Worm (Caenorhabditis elegans): ENCODE measurements around the gene hpo-36.
A peak's percentile ranks its signal among the peaks of the same experiment; 100 is the strongest.

Gene hpo-36

ce11 chrV:3692613-3693012 is 46.6 kb downstream of the hpo-36 start:
- peak; percentile 37 for TF ChIP-seq elt-2 (tag; optimal IDR thresholded peaks at IDR 0.05)
- TF ChIP-seq tlp-1 (tag; optimal IDR thresholded peaks at IDR 0.05) = no peak

ce11 chrV:3688733-3689132 is 50.5 kb downstream of the hpo-36 start:
- no peak for TF ChIP-seq nhr-19 (GFP tag; conservative IDR thresholded peaks at IDR 0.05)
- TF ChIP-seq hlh-17 (GFP tag; optimal IDR thresholded peaks at IDR 0.05; ENCODE audit: borderline replicate concordance) = no peak
- no peak for TF ChIP-seq aly-2 (tag; optimal IDR thresholded peaks at IDR 0.05)
- TF ChIP-seq nhr-90 (tag; optimal IDR thresholded peaks at IDR 0.05; ENCODE audit: poor library complexity) = no peak
- TF ChIP-seq snu-23 (GFP tag; optimal IDR thresholded peaks at IDR 0.05) = no peak
- TF ChIP-seq dpl-1 (GFP tag; optimal IDR thresholded peaks at IDR 0.05) = peak in 1 of 3 experiments; percentile 11
- TF ChIP-seq ztf-11 (tag; optimal IDR thresholded peaks at IDR 0.05) = no peak
- TF ChIP-seq efl-1 (optimal IDR thresholded peaks at IDR 0.05) = peak; percentile 7 to 23
- peak; percentile 8 to 10 for TF ChIP-seq efl-1 (GFP tag; optimal IDR thresholded peaks at IDR 0.05 in 1 of 2)
- TF ChIP-seq mdl-1 (tag; optimal IDR thresholded peaks at IDR 0.05) = peak in 1 of 2 experiments; percentile 12
- TF ChIP-seq fkh-8 (tag; optimal IDR thresholded peaks at IDR 0.05) = peak; percentile 3
- no peak for TF ChIP-seq lin-39 (tag; optimal IDR thresholded peaks at IDR 0.05)
- TF ChIP-seq nhr-20 (tag; optimal IDR thresholded peaks at IDR 0.05) = no peak
- TF ChIP-seq ces-1 (GFP tag; optimal IDR thresholded peaks at IDR 0.05) = no peak
- TF ChIP-seq lin-14 (GFP tag; optimal IDR thresholded peaks at IDR 0.05) = peak; percentile 87
- no peak for TF ChIP-seq dsc-1 (tag; optimal IDR thresholded peaks at IDR 0.05)
- no peak for TF ChIP-seq ets-5 (GFP tag; IDR thresholded peaks at IDR 0.05)
- no peak for TF ChIP-seq unc-30 (tag; optimal IDR thresholded peaks at IDR 0.05)
- TF ChIP-seq sptf-1 (tag; optimal IDR thresholded peaks at IDR 0.05) = no peak
- TF ChIP-seq ceh-63 (GFP tag; optimal IDR thresholded peaks at IDR 0.05) = no peak
- peak; percentile 18 for TF ChIP-seq irx-1 (tag; optimal IDR thresholded peaks at IDR 0.05)
- TF ChIP-seq pax-3 (tag; optimal IDR thresholded peaks at IDR 0.05) = no peak
- TF ChIP-seq nhr-71 (tag; optimal IDR thresholded peaks at IDR 0.05) = peak; percentile 45
- TF ChIP-seq C34B4.2 (tag; optimal IDR thresholded peaks at IDR 0.05) = no peak
- no peak for TF ChIP-seq pag-3 (tag; optimal IDR thresholded peaks at IDR 0.05; ENCODE audit: borderline replicate concordance, insufficient read depth)
- no peak for TF ChIP-seq hpl-2 (GFP tag; optimal IDR thresholded peaks at IDR 0.05)
- no peak for TF ChIP-seq Y116A8C.19 (tag; optimal IDR thresholded peaks at IDR 0.05; ENCODE audit: borderline replicate concordance)
- TF ChIP-seq nhr-84 (tag; optimal IDR thresholded peaks at IDR 0.05) = no peak
- TF ChIP-seq lin-15B (tag; optimal IDR thresholded peaks at IDR 0.05) = no peak
- TF ChIP-seq tlp-1 (tag; optimal IDR thresholded peaks at IDR 0.05) = no peak
- TF ChIP-seq rnt-1 (tag; optimal IDR thresholded peaks at IDR 0.05) = peak; percentile 24
- no peak for TF ChIP-seq zip-4 (GFP tag; optimal IDR thresholded peaks at IDR 0.05)
- no peak for TF ChIP-seq jun-1 (tag; optimal IDR thresholded peaks at IDR 0.05)
- TF ChIP-seq fkh-10 (GFP tag; optimal IDR thresholded peaks at IDR 0.05) = peak; percentile 13
- TF ChIP-seq sup-37 (GFP tag; optimal IDR thresholded peaks at IDR 0.05) = no peak
- TF ChIP-seq tbx-2 (tag; optimal IDR thresholded peaks at IDR 0.05) = no peak
- TF ChIP-seq blmp-1 (tag; optimal IDR thresholded peaks at IDR 0.05) = no peak
- TF ChIP-seq pqm-1 (tag; optimal IDR thresholded peaks at IDR 0.05) = no peak
- TF ChIP-seq ama-1 (optimal IDR thresholded peaks at IDR 0.05) = no peak
- TF ChIP-seq nhr-28 (tag; optimal IDR thresholded peaks at IDR 0.05) = no peak
- no peak for TF ChIP-seq nhr-85 (tag)
- TF ChIP-seq unc-130 (tag; optimal IDR thresholded peaks at IDR 0.05) = no peak
- TF ChIP-seq mab-9 (GFP tag; IDR thresholded peaks at IDR 0.05) = no peak
- peak; percentile 48 for TF ChIP-seq mep-1 (tag; optimal IDR thresholded peaks at IDR 0.05)
- no peak for TF ChIP-seq nhr-76 (tag; optimal IDR thresholded peaks at IDR 0.05)
- TF ChIP-seq unc-98 (GFP tag; IDR thresholded peaks at IDR 0.05) = no peak
- no peak for TF ChIP-seq isw-1 (GFP tag; IDR thresholded peaks at IDR 0.05)
- TF ChIP-seq ceh-82 (tag; optimal IDR thresholded peaks at IDR 0.05) = peak in 2 of 3 experiments; percentile 4 to 19
- TF ChIP-seq ztf-4 (tag; optimal IDR thresholded peaks at IDR 0.05) = no peak
- no peak for TF ChIP-seq skn-1 (tag; optimal IDR thresholded peaks at IDR 0.05)
- no peak for TF ChIP-seq egl-27 (tag; optimal IDR thresholded peaks at IDR 0.05)

Measured in whole organism, L1 larva.